Worm (Caenorhabditis elegans): Measurements from ENCODE around the gene sre-4.

DNA sequence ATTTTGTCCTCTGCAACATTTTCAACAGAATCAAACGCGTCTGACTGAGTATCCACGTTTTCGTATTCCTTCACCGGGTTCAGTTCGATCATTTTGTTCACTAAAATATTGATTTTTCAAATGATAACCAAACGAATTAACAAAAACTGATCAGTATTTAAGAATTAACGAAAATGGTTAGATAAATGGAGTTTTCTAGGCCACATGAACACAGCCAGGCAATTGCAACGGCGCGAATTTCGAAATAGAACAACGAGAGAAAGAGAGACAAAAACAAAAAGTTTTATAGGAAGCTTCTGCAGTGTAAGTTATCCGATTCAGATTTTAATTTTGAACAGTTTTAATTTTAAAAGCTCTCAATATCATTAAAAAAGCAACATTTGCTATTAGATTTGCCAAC, 7.1 kb downstream of the sre-4 start, which contains the start of gene sna-2:
- TF ChIP-seq lsy-27 (tag; optimal IDR thresholded peaks at IDR 0.05; ENCODE audit: borderline replicate concordance, insufficient read depth) (no peak), dpff-1 (tag; optimal IDR thresholded peaks at IDR 0.05) (no peak), bed-1 (GFP tag; IDR thresholded peaks at IDR 0.05) (no peak), F39B2.1 (GFP tag; IDR thresholded peaks at IDR 0.05) (no peak), nhr-90 (tag; optimal IDR thresholded peaks at IDR 0.05) (no peak), ama-1 (optimal IDR thresholded peaks at IDR 0.05) (no peak), ama-1 (GFP tag; optimal IDR thresholded peaks at IDR 0.05) (no peak), nfya-1 (tag; optimal IDR thresholded peaks at IDR 0.05; ENCODE audit: borderline replicate concordance, insufficient read depth) (no peak), ztf-26 (tag; optimal IDR thresholded peaks at IDR 0.05) (no peak)

All from whole organism, young adult.